Worm (Caenorhabditis elegans): ENCODE measurements around the gene F36H12.4.
"Not testable (repeated sequence)": the region's sequence is repeated elsewhere in the genome, so short reads cannot be mapped to it uniquely, and the experiment has no call there.

F36H12.4 gene

DNA sequence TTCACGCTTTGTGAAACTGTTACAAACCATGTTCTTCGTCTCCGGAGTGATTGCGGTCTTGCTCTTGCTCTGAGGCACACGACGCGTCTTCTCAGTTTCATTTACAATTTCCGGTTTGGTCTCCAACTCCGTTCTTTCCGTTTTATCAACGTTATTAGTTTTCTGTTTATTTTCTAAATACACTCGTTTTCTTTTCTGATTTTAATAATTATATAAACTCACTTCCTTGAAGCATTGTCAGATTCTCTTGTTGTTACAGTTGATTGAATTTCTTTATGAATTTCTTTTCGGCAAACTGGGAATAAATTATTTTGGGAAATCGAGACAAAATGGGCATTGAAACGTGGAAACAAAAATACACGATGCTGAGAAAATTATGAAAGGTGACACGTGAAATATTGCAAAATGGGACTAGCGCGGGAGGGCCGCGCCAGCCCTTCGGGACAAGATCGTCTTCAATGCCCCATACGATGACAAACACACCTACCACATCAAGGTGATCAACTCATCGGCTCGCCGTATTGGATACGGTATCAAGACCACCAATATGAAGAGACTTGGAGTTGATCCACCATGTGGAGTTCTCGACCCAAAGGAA is 39.2 kb downstream of the F36H12.4 start, which contains the start of the genes ZK354.9 and msp-58:
Gene ZK354.9, minus strand, starts transcription at position 101 of the 598 bp plus-strand sequence.
Gene msp-58, plus strand, starts transcription at position 548 of the 598 bp plus-strand sequence.
- TF ChIP-seq ztf-16, unc-86, fax-1 (tag; optimal IDR thresholded peaks at IDR 0.05): not testable (repeated sequence)

DNA sequence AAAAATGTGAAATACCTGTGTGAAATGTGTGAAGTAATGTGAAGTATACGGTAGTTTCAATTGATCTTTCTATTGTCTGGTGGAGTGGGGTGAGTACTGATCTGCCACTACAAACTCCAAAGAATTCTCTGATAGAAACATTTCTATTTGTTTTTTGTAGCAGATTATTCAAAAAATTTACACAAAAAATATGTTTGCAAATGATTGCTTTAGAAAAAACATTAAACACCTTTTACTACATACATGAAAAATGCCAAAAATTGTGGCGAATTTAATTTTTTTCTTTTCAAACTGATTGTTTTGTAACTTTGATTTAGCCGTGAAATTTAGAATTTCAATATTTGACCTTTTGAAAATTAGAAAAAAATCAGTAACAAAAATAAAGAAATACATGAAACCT is 40.8 kb downstream of the F36H12.4 start, which contains the start of gene ZK354.3:
Gene ZK354.3, plus strand, starts transcription at position 301 of the 400 bp plus-strand sequence.
- no peak for TF ChIP-seq F13H6.1 (tag; optimal IDR thresholded peaks at IDR 0.05)
- no peak for TF ChIP-seq pros-1 (tag; optimal IDR thresholded peaks at IDR 0.05)
- TF ChIP-seq lim-6 (tag; optimal IDR thresholded peaks at IDR 0.05) = no peak
- TF ChIP-seq ttx-3 (tag; optimal IDR thresholded peaks at IDR 0.05) = no peak
- no peak for TF ChIP-seq K02D7.2 (tag; optimal IDR thresholded peaks at IDR 0.05)
- TF ChIP-seq syd-9 (tag; optimal IDR thresholded peaks at IDR 0.05) = no peak
- TF ChIP-seq pha-2 (tag; optimal IDR thresholded peaks at IDR 0.05) = no peak
- TF ChIP-seq ceh-2 (tag; optimal IDR thresholded peaks at IDR 0.05) = no peak
- TF ChIP-seq unc-3 (GFP tag; conservative IDR thresholded peaks at IDR 0.05) = no peak
- no peak for TF ChIP-seq unc-3 (tag; optimal IDR thresholded peaks at IDR 0.05)
- TF ChIP-seq ceh-30 (tag; optimal IDR thresholded peaks at IDR 0.05) = no peak

DNA sequence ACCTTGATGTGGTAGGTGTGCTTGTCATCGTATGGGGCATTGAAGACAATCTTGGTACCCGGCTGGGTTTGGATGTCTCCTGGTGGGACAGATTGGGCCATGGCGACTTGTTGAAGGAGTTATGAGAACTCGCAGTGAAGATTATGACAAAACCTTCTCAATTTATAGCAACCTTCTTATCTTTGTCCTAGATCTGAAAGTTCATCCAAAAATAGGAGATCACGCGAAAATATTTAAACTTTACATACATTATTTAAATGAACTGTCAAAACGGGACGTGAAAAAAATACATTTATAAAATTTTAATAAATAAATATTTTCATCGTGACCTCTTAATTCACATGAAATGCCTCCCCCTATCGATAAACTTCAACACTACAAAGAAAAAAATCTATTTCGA is 44.1 kb downstream of the F36H12.4 start, which contains the start of the genes msp-59 and ZK354.2:
Gene msp-59, minus strand, starts transcription at position 101 of the 400 bp plus-strand sequence.
Gene ZK354.2, plus strand, starts transcription at position 395 of the 400 bp plus-strand sequence.
- TF ChIP-seq ahr-1, ceh-31, eyg-1 (tag; optimal IDR thresholded peaks at IDR 0.05): not testable (repeated sequence)

DNA sequence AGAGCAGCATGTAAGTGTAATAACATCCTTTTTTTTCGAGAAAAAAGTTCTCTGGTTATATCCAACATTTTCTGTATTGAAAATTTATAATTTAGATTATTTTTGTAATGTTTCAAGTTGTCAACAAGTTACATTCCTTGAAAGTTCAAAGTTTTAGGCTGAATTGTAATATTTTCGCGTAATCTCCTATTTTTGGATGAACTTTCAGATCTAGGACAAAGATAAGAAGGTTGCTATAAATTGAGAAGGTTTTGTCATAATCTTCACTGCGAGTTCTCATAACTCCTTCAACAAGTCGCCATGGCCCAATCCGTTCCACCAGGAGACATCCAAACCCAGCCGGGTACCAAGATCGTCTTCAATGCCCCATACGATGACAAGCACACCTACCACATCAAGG is 47.3 kb downstream of the F36H12.4 start, which contains the start of gene msp-65:
Gene msp-65, plus strand, starts transcription at position 301 of the 400 bp plus-strand sequence.
- TF ChIP-seq ceh-6 (GFP tag; optimal IDR thresholded peaks at IDR 0.05); ceh-31 (tag; optimal IDR thresholded peaks at IDR 0.05); T23F11.4 (GFP tag; optimal IDR thresholded peaks at IDR 0.05): not testable (repeated sequence)

DNA sequence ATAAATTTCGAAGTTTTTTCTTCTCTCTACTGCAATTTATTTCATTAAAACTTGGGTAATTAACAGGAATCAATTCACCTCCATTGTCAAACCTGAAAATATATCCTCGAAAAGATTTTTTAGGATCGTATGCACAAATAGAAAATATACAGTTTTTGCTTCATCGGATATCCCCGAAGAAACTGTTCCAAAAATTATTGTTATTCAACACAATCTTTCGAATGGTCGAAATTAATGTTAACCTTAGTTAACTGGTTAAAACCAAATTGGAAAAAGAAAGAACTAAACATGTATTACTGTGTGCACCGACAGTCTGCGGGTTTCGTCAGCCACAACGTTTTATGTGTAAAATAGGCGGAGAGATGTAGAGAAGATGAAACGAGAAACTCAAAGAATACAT is 48.2 kb downstream of the F36H12.4 start:
- TF ChIP-seq C38D4.7 (GFP tag; optimal IDR thresholded peaks at IDR 0.05) (no peak), pros-1 (tag; optimal IDR thresholded peaks at IDR 0.05) (no peak), hlh-15 (tag; optimal IDR thresholded peaks at IDR 0.05) (no peak), ceh-30 (tag; optimal IDR thresholded peaks at IDR 0.05) (no peak), ceh-14 (tag; optimal IDR thresholded peaks at IDR 0.05) (no peak), fkh-6 (tag; optimal IDR thresholded peaks at IDR 0.05) (no peak), hlh-6 (tag; optimal IDR thresholded peaks at IDR 0.05) (no peak)

DNA sequence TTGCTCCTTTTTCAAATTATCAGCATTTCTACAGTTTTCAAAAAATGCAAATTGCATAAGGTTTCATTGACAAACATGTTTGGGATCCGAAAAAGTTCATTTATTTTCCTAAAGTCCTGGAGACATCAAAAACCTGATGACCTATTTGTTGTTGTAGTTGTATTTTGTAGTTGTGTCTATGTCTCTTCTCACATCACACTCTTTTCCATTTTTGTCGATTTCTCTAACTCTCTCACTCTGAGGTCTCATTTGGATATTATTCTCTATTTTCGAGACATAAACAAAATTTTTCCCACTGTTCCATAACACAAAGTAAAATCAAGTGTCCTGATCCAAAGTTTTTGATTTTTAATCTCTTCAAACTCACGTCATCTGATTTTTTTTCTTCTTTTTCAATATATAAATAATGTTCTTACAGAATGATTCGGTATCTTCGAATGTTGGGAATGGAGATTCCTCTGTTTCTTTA is 50.0 kb downstream of the F36H12.4 start, which contains the start of gene slc-46A:
Gene slc-46A, plus strand, starts transcription at position 419 of the 469 bp plus-strand sequence.
- no peak for TF ChIP-seq K02D7.2 (tag; optimal IDR thresholded peaks at IDR 0.05)
- TF ChIP-seq unc-42 (tag; optimal IDR thresholded peaks at IDR 0.05) = no peak
- no peak for TF ChIP-seq Y22D7AL.16 (tag; optimal IDR thresholded peaks at IDR 0.05)
- TF ChIP-seq nhr-232 (tag; optimal IDR thresholded peaks at IDR 0.05) = no peak

Measured in whole organism, late embryonic.